Fruit fly (Drosophila melanogaster): ENCODE data around the gene Jasper.

The Jasper gene

DNA sequence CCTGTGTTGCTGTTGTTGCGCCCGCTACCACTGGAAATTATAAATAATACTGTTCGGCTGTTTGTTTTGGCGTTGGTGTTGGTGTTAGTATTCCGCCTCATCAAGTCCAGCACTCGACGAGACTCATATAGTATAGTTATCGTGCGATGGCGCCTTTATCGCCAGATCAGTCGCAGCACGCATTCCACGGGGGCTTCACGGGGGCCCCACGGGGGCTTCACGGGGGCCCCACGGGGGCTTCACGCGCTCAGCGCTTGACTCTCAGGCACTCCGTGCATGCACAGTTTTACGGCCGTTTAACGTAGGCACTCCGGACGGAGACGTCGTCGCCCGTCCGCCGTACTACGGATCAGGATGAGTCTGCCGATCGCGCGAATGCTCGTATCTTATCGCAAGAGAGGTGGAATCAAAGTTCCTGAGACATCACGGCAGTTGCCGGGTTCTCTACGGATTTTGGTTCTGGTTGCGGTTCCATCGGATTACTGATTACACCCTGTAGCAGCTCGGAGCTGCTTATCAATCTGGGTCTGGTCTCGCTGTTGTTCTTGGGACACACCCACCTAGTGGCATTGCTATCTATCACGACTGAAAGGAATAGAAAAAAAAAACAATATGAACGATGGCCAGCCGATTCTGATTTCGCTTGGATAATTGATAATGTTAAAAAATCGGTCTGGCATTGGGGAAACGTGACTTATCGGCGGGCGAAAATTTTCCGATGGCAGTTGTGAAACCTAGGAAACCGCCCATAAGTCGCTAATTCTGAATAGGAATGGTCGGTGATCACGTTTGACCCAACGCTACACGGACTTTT, 50.7 kb downstream of the Jasper start:
- TF ChIP-seq Crg-1 (GFP tag; optimal IDR thresholded peaks at IDR 0.05) (no peak), CG7101 (tag; optimal IDR thresholded peaks at IDR 0.05) (peak; percentile 6), Hr96 (GFP tag; optimal IDR thresholded peaks at IDR 0.05) (peak; percentile 16), cnc (optimal IDR thresholded peaks at IDR 0.05) (no peak), CG11617 (GFP tag; optimal IDR thresholded peaks at IDR 0.05) (peak; percentile 26), CG12768 (GFP tag; optimal IDR thresholded peaks at IDR 0.05) (peak; percentile 54), tj (GFP tag; optimal IDR thresholded peaks at IDR 0.05) (no peak), kay (GFP tag; ENCODE audit: borderline replicate concordance) (peak; percentile 87), bab1 (GFP tag; optimal IDR thresholded peaks at IDR 0.05) (no peak), CG7045 (GFP tag; optimal IDR thresholded peaks at IDR 0.05) (peak; percentile 43), Mnt (GFP tag; optimal IDR thresholded peaks at IDR 0.05) (peak; percentile 39), CG14711 (tag; optimal IDR thresholded peaks at IDR 0.05) (no peak), toe (GFP tag; optimal IDR thresholded peaks at IDR 0.05) (no peak), pad (GFP tag; optimal IDR thresholded peaks at IDR 0.05) (no peak), cic (GFP tag; optimal IDR thresholded peaks at IDR 0.05) (peak; percentile 97), ovo (GFP tag; optimal IDR thresholded peaks at IDR 0.05) (no peak), CG5204 (GFP tag; optimal IDR thresholded peaks at IDR 0.05) (no peak), CG1620 (GFP tag; optimal IDR thresholded peaks at IDR 0.05) (no peak), CG33017 (tag; optimal IDR thresholded peaks at IDR 0.05) (peak; percentile 20), Clk (GFP tag; optimal IDR thresholded peaks at IDR 0.05) (peak; percentile 47)

Data from whole organism, adult.